Worm (Caenorhabditis elegans): ENCODE results near the gene clhm-1.

DNA sequence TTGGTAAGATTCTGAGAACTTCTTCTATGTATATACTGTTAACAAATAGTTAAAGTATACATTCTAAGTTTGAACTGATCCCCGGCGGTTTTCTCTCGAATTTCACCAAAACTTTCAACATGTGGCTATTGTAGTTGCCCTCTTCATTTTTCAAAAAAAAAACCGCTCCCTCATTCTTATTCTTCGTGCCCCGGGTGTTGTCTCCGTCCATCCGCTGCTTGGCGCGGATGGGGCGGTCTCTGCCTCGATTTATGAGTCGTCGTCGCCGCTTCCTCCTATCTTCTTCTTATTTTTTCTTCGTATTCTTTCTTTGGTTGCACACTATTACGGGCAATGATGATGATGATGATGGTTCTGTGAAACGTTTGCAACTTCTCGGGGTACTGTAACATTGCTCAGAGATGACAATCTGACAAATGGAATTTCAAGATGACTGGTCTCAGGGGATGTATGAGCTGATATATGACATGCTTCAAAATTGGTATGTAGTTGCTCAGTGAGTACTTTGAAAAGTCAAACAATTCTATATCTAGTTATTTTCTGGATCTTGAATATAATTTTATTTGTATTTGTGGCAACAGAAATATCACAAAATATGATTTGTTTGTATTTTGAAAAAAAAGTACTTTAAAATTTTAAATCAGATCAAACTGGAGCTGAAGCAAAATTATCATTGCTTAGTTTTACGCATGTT lies 50.4 kb downstream of the clhm-1 start:
- TF ChIP-seq let-526 (GFP tag; IDR thresholded peaks at IDR 0.05) (no peak), C06A6.2 (GFP tag; conservative IDR thresholded peaks at IDR 0.05) (no peak), snpc-1.3 (tag; optimal IDR thresholded peaks at IDR 0.05; ENCODE audit: insufficient read depth) (no peak), unc-62 (GFP tag; optimal IDR thresholded peaks at IDR 0.05) (no peak), ceh-100 (GFP tag; IDR thresholded peaks at IDR 0.05) (no peak), nhr-179 (tag; optimal IDR thresholded peaks at IDR 0.05) (no peak), snpc-4 (GFP tag; optimal IDR thresholded peaks at IDR 0.05) (no peak), snpc-4 (tag; optimal IDR thresholded peaks at IDR 0.05) (no peak), ets-4 (GFP tag; optimal IDR thresholded peaks at IDR 0.05) (no peak), lin-54 (GFP tag; optimal IDR thresholded peaks at IDR 0.05) (no peak)
